Worm (Caenorhabditis elegans) whole organism, L2 larva: Measurements from ENCODE around the gene C16C8.11.

Source experiments
- C34F6.9 ChIP-seq: fragments of 150-350 bp; optimal IDR thresholded peaks from 2 replicates; lab custom pipeline; 2014; ENCODE audit warnings: missing biosample characterization, missing genetic modification characterization
- F13H6.1 ChIP-seq: sonication (generic microtip); optimal IDR thresholded peaks from 2 replicates; lab custom pipeline; 2016; ENCODE audit warnings: missing genetic modification characterization, missing compliant biosample characterization
- R02D3.7 ChIP-seq: fragments of 150-350 bp; optimal IDR thresholded peaks from 2 replicates; lab custom pipeline; 2014; ENCODE audit warnings: missing biosample characterization, missing genetic modification characterization
- Y55F3AM.14 ChIP-seq: fragments of 200-800 bp; sonication (Bioruptor generic); optimal IDR thresholded peaks from 2 replicates; lab custom pipeline; 2018; ENCODE audit warnings: mild to moderate bottlenecking, missing genetic modification characterization, missing compliant biosample characterization
- ZK546.5 ChIP-seq: sonication (generic microtip); optimal IDR thresholded peaks from 2 replicates; lab custom pipeline; 2017; ENCODE audit warnings: missing biosample characterization, missing genetic modification characterization
- alr-1 ChIP-seq: fragments of 150-350 bp; optimal IDR thresholded peaks from 2 replicates; lab custom pipeline; 2014; ENCODE audit warnings: missing biosample characterization, missing genetic modification characterization
- aly-2 ChIP-seq: fragments of 150-350 bp; optimal IDR thresholded peaks from 2 replicates; lab custom pipeline; 2014; ENCODE audit warnings: missing biosample characterization, missing genetic modification characterization
- ama-1 ChIP-seq: fragments of 150-350 bp; optimal IDR thresholded peaks from 2 replicates; lab custom pipeline; 2018; ENCODE audit warnings: inconsistent platforms
- blmp-1 ChIP-seq: sonication (generic microtip); optimal IDR thresholded peaks from 2 replicates; lab custom pipeline; 2017; ENCODE audit warnings: missing genetic modification characterization, mild to moderate bottlenecking, missing compliant biosample characterization, antibody characterized with exemption, moderate library complexity; ENCODE audit not compliant: insufficient read depth
- ceh-16 ChIP-seq: fragments of 150-350 bp; optimal IDR thresholded peaks from 2 replicates; lab custom pipeline; 2014; ENCODE audit warnings: missing biosample characterization, missing genetic modification characterization
- ceh-82 ChIP-seq: fragments of 150-350 bp; optimal IDR thresholded peaks from 2 replicates; lab custom pipeline; 2014; ENCODE audit warnings: missing biosample characterization, missing genetic modification characterization
- crh-2 ChIP-seq: sonication (generic microtip); optimal IDR thresholded peaks from 2 replicates; lab custom pipeline; 2017; ENCODE audit warnings: missing biosample characterization, missing genetic modification characterization
- dmd-4 ChIP-seq: sonication (generic microtip); optimal IDR thresholded peaks from 2 replicates; lab custom pipeline; 2017; ENCODE audit warnings: missing biosample characterization, missing genetic modification characterization
- egl-27 ChIP-seq: sonication (generic microtip); optimal IDR thresholded peaks from 3 replicates; lab custom pipeline; 2017; ENCODE audit warnings: missing biosample characterization, missing genetic modification reagents, missing genetic modification characterization
- elt-1 ChIP-seq: fragments of 150-350 bp; optimal IDR thresholded peaks from 2 replicates; lab custom pipeline; 2014; ENCODE audit warnings: missing biosample characterization, missing genetic modification characterization
- elt-3 ChIP-seq: sonication (generic microtip); optimal IDR thresholded peaks from 2 replicates; lab custom pipeline; 2017; ENCODE audit warnings: missing biosample characterization, missing genetic modification characterization
- fos-1 ChIP-seq: fragments of 150-350 bp; optimal IDR thresholded peaks from 2 replicates; lab custom pipeline; 2014; ENCODE audit warnings: missing biosample characterization, missing genetic modification characterization
- gmeb-1 ChIP-seq: fragments of 150-350 bp; optimal IDR thresholded peaks from 2 replicates; lab custom pipeline; 2014; ENCODE audit warnings: missing biosample characterization, missing genetic modification characterization
- lin-11 ChIP-seq: fragments of 150-350 bp; sonication (generic microtip); optimal IDR thresholded peaks from 2 replicates; lab custom pipeline; 2014; ENCODE audit warnings: missing biosample characterization, missing genetic modification characterization, inconsistent platforms, mixed read lengths
- lin-13 ChIP-seq: fragments of 150-350 bp; optimal IDR thresholded peaks from 2 replicates; lab custom pipeline; 2014; ENCODE audit warnings: missing biosample characterization, missing genetic modification reagents, missing genetic modification characterization
- lin-39 ChIP-seq: fragments of 150-350 bp; optimal IDR thresholded peaks from 2 replicates; lab custom pipeline; 2014; ENCODE audit warnings: missing biosample characterization, missing genetic modification reagents, missing genetic modification characterization
- lsy-2 ChIP-seq, 2 experiments: fragments of 150-350 bp in 1 of 2; sonication (generic microtip) in 1 of 2; optimal IDR thresholded peaks; 2 replicates each; lab custom pipeline; 2014 to 2017; ENCODE audit warnings: missing biosample characterization in 2 of 2, missing genetic modification characterization in 2 of 2
- mab-5 ChIP-seq: fragments of 150-350 bp; optimal IDR thresholded peaks from 2 replicates; lab custom pipeline; 2014; ENCODE audit warnings: missing biosample characterization, missing genetic modification characterization
- mbf-1 ChIP-seq: sonication (generic microtip); optimal IDR thresholded peaks from 2 replicates; lab custom pipeline; 2017; ENCODE audit warnings: missing biosample characterization, missing genetic modification characterization
- mdl-1 ChIP-seq, 2 experiments: fragments of 150-350 bp in 1 of 2; sonication (generic microtip) in 1 of 2; optimal IDR thresholded peaks; 2 replicates each; lab custom pipeline; 2017; ENCODE audit warnings: missing biosample characterization in 2 of 2, missing genetic modification characterization in 2 of 2
- nhr-10 ChIP-seq: sonication (generic microtip); optimal IDR thresholded peaks from 2 replicates; lab custom pipeline; 2017; ENCODE audit warnings: missing biosample characterization, missing genetic modification characterization
- nhr-11 ChIP-seq: fragments of 150-350 bp; optimal IDR thresholded peaks from 2 replicates; lab custom pipeline; 2014; ENCODE audit warnings: missing biosample characterization, missing genetic modification characterization
- nhr-12 ChIP-seq: fragments of 150-350 bp; optimal IDR thresholded peaks from 2 replicates; lab custom pipeline; 2014; ENCODE audit warnings: missing biosample characterization, missing genetic modification characterization
- nhr-129 ChIP-seq: fragments of 150-350 bp; optimal IDR thresholded peaks from 2 replicates; lab custom pipeline; 2014; ENCODE audit warnings: missing biosample characterization, missing genetic modification characterization
- nhr-21 ChIP-seq: fragments of 150-350 bp; optimal IDR thresholded peaks from 2 replicates; lab custom pipeline; 2014; ENCODE audit warnings: missing biosample characterization, missing genetic modification characterization
- nhr-23 ChIP-seq: fragments of 150-350 bp; optimal IDR thresholded peaks from 2 replicates; lab custom pipeline; 2014; ENCODE audit warnings: missing biosample characterization, missing genetic modification reagents, missing genetic modification characterization
- nhr-237 ChIP-seq: fragments of 150-350 bp; optimal IDR thresholded peaks from 2 replicates; lab custom pipeline; 2014; ENCODE audit warnings: missing biosample characterization, missing genetic modification characterization
- nhr-25 ChIP-seq: fragments of 150-350 bp; sonication (generic microtip); optimal IDR thresholded peaks from 3 replicates; lab custom pipeline; 2014; ENCODE audit warnings: missing biosample characterization, missing genetic modification characterization
- nhr-6 ChIP-seq: fragments of 150-350 bp; optimal IDR thresholded peaks from 2 replicates; lab custom pipeline; 2014; ENCODE audit warnings: missing biosample characterization, missing genetic modification characterization
- nhr-77 ChIP-seq: fragments of 150-350 bp; optimal IDR thresholded peaks from 2 replicates; lab custom pipeline; 2014; ENCODE audit warnings: missing biosample characterization, missing genetic modification characterization
- peb-1 ChIP-seq: fragments of 150-350 bp; optimal IDR thresholded peaks from 2 replicates; lab custom pipeline; 2014; ENCODE audit warnings: missing biosample characterization, missing genetic modification characterization
- sem-4 ChIP-seq: fragments of 150-350 bp; optimal IDR thresholded peaks from 2 replicates; lab custom pipeline; 2014; ENCODE audit warnings: missing biosample characterization, missing genetic modification reagents, missing genetic modification characterization
- skn-1 ChIP-seq: sonication (generic microtip); optimal IDR thresholded peaks from 2 replicates; lab custom pipeline; 2017; ENCODE audit warnings: missing biosample characterization, missing genetic modification characterization
- sma-3 ChIP-seq: sonication (generic microtip); optimal IDR thresholded peaks from 2 replicates; lab custom pipeline; 2016; ENCODE audit warnings: missing genetic modification reagents, missing genetic modification characterization, missing compliant biosample characterization
- sma-9 ChIP-seq, 2 experiments: fragments of 150-350 bp in 1 of 2; sonication (generic microtip) in 1 of 2; optimal IDR thresholded peaks; 2 replicates each; lab custom pipeline; 2014 to 2016; ENCODE audit warnings: missing genetic modification characterization in 2 of 2, mild to moderate bottlenecking in 1 of 2, missing biosample characterization in 1 of 2, missing compliant biosample characterization in 1 of 2, missing genetic modification reagents in 1 of 2, moderate library complexity in 1 of 2
- snpc-4 ChIP-seq: fragments of 150-350 bp; optimal IDR thresholded peaks from 2 replicates; lab custom pipeline; 2014; ENCODE audit warnings: missing biosample characterization, missing genetic modification characterization
- unc-39 ChIP-seq: fragments of 150-350 bp; optimal IDR thresholded peaks from 2 replicates; lab custom pipeline; 2014; ENCODE audit warnings: missing biosample characterization, missing genetic modification characterization
- unc-55 ChIP-seq: fragments of 150-350 bp; sonication (generic microtip); optimal IDR thresholded peaks from 3 replicates; lab custom pipeline; 2014; ENCODE audit warnings: missing biosample characterization, missing genetic modification reagents, missing genetic modification characterization
- unc-62 ChIP-seq: fragments of 150-350 bp; optimal IDR thresholded peaks from 2 replicates; lab custom pipeline; 2014; ENCODE audit warnings: missing biosample characterization, missing genetic modification reagents, missing genetic modification characterization
- zag-1 ChIP-seq: fragments of 150-350 bp; optimal IDR thresholded peaks from 2 replicates; lab custom pipeline; 2014; ENCODE audit warnings: missing biosample characterization, missing genetic modification characterization
- ztf-1 ChIP-seq: fragments of 200-800 bp; sonication (Bioruptor generic); conservative IDR thresholded peaks from 2 replicates; pipeline ENCODE4 v1.3.6; 2022; ENCODE audit warnings: missing genetic modification characterization, missing compliant biosample characterization
- ztf-11 ChIP-seq: sonication (generic microtip); optimal IDR thresholded peaks from 2 replicates; lab custom pipeline; 2017; ENCODE audit warnings: missing biosample characterization, missing genetic modification characterization
- ztf-4 ChIP-seq: fragments of 150-350 bp; optimal IDR thresholded peaks from 2 replicates; lab custom pipeline; 2014; ENCODE audit warnings: missing biosample characterization, missing genetic modification characterization

C16C8.11 gene

ce11 chrII:3502520-3503323 is 49.2 kb downstream of the C16C8.11 start, which contains the start of the genes col-71 and Y49F6B.2:
col-71 (minus strand) TSS chrII:3502570.
Y49F6B.2 (plus strand) TSS chrII:3502968.
- TF ChIP-seq lin-13 (GFP tag; lab: Kevin White, UChicago) (peak; percentile 78), nhr-11 (tag; lab: Kevin White, UChicago) (no peak), nhr-237 (tag; lab: Kevin White, UChicago) (no peak), skn-1 (no peak), nhr-23 (tag; lab: Kevin White, UChicago) (no peak), ZK546.5 (no peak), F13H6.1 (peak; percentile 74), ceh-16 (no peak), nhr-10 (tag; lab: Kevin White, UChicago) (no peak), lin-11 (tag; lab: Kevin White, UChicago) (peak; percentile 12), unc-55 (peak; percentile 86), nhr-129 (tag; lab: Kevin White, UChicago) (peak; percentile 46), elt-3 (tag; lab: Kevin White, UChicago) (no peak), Y55F3AM.14 (peak; percentile 25), unc-62 (no peak), aly-2 (tag; lab: Kevin White, UChicago) (no peak), sem-4 (peak; percentile 47), unc-39 (tag; lab: Kevin White, UChicago) (no peak), lsy-2 (tag; optimal IDR thresholded peaks at IDR 0.05; lab: Kevin White, UChicago) (peak; percentile 84 to 88), snpc-4 (tag; lab: Kevin White, UChicago) (peak; percentile 23), blmp-1 (no peak), nhr-6 (tag; lab: Kevin White, UChicago) (peak; percentile 46), mbf-1 (tag; lab: Kevin White, UChicago) (no peak), ztf-11 (tag; lab: Kevin White, UChicago) (no peak), nhr-12 (no peak), dmd-4 (tag; lab: Kevin White, UChicago) (no peak), nhr-21 (tag; lab: Kevin White, UChicago) (peak; percentile 36), peb-1 (no peak), elt-1 (tag; lab: Kevin White, UChicago) (no peak), mab-5 (tag; lab: Kevin White, UChicago) (peak; percentile 51), zag-1 (tag; lab: Kevin White, UChicago) (peak; percentile 33), R02D3.7 (peak; percentile 19), crh-2 (tag; lab: Kevin White, UChicago) (peak; percentile 73), ztf-4 (tag; lab: Kevin White, UChicago) (no peak), alr-1 (tag; lab: Kevin White, UChicago) (no peak), ztf-1 (GFP tag; lab: Robert Waterston, UW) (no peak), sma-3 (GFP tag; lab: Kevin White, UChicago) (peak; percentile 77), sma-9 (GFP tag; optimal IDR thresholded peaks at IDR 0.05; lab: Kevin White, UChicago) (no peak), sma-9 (tag; optimal IDR thresholded peaks at IDR 0.05; lab: Kevin White, UChicago) (no peak), nhr-25 (tag; lab: Kevin White, UChicago) (peak; percentile 56), egl-27 (tag; lab: Kevin White, UChicago) (no peak), gmeb-1 (tag; lab: Kevin White, UChicago) (peak; percentile 71), ama-1 (lab: Kevin White, UChicago) (no peak), fos-1 (tag; lab: Kevin White, UChicago) (peak; percentile 26), lin-39 (tag; lab: Kevin White, UChicago) (no peak), nhr-77 (tag; lab: Kevin White, UChicago) (no peak), C34F6.9 (tag; lab: Kevin White, UChicago) (peak; percentile 91), ceh-82 (tag; lab: Kevin White, UChicago) (no peak), mdl-1 (tag; optimal IDR thresholded peaks at IDR 0.05; lab: Kevin White, UChicago) (no peak)
